Worm (Caenorhabditis elegans) whole organism, early embryonic: ENCODE measurements around the gene sru-42.

Experiments used
- F13C5.2 ChIP-seq: sonication (generic microtip); optimal IDR thresholded peaks from 2 replicates; lab custom pipeline; 2017; ENCODE audit warnings: mild to moderate bottlenecking, missing genetic modification characterization, inconsistent platforms, missing compliant biosample characterization
- ama-1 ChIP-seq: fragments of 150-350 bp; optimal IDR thresholded peaks from 2 replicates; lab custom pipeline; 2014
- ceh-13 ChIP-seq: fragments of 200-800 bp; sonication (Bioruptor generic); optimal IDR thresholded peaks from 2 replicates; lab custom pipeline; 2018; ENCODE audit warnings: mild to moderate bottlenecking, missing genetic modification characterization, missing compliant biosample characterization
- flt-1 ChIP-seq: fragments of 200-800 bp; sonication (Bioruptor generic); IDR thresholded peaks from 2 replicates; pipeline ENCODE4 v1.3.6; 2022; ENCODE audit warnings: missing genetic modification characterization, missing compliant biosample characterization
- pes-1 ChIP-seq: fragments of 200-800 bp; sonication (Bioruptor generic); IDR thresholded peaks from 2 replicates; pipeline ENCODE4 v1.3.6; 2022; ENCODE audit warnings: missing genetic modification reagents, missing genetic modification characterization, missing compliant biosample characterization
- tbx-11 ChIP-seq: fragments of 200-800 bp; sonication (Bioruptor generic); IDR thresholded peaks from 2 replicates; pipeline ENCODE4 v1.3.6; 2022; ENCODE audit warnings: missing genetic modification characterization, missing compliant biosample characterization

ce11 chrV:15673707-15674106, 23.4 kb downstream of the sru-42 start, which contains the start of gene nhr-51:
- TF ChIP-seq pes-1 (GFP tag; lab: Robert Waterston, UW): no peak
- no peak for TF ChIP-seq tbx-11 (GFP tag; lab: Robert Waterston, UW)
- TF ChIP-seq ceh-13 (GFP tag; lab: Kevin White, UChicago): no peak
- TF ChIP-seq ama-1 (lab: Kevin White, UChicago): no peak
- TF ChIP-seq flt-1 (GFP tag; lab: Robert Waterston, UW): no peak
- no peak for TF ChIP-seq F13C5.2
